Worm (Caenorhabditis elegans) whole organism, L4/young adult: ENCODE data around the gene K07H8.2.

Experiments used
- W03F9.2 ChIP-seq: fragments of 150-350 bp; optimal IDR thresholded peaks from 2 replicates; lab custom pipeline; 2014; ENCODE audit warnings: missing biosample characterization, missing genetic modification characterization
- him-1 ChIP-seq: sonication (generic microtip); optimal IDR thresholded peaks from 2 replicates; lab custom pipeline; 2016; ENCODE audit warnings: missing genotype, missing genetic modification reagents, missing genetic modification characterization, missing compliant biosample characterization

- no peak for TF ChIP-seq W03F9.2 (tag; lab: Kevin White, UChicago)
- TF ChIP-seq him-1 (tag; lab: Kevin White, UChicago), result no peak
Measured at ce11 chrIV:8332526-8332925, 41.2 kb downstream of the K07H8.2 start, which contains the start of gene lys-10.
